Worm (Caenorhabditis elegans) whole organism, late embryonic: Measurements from ENCODE around the gene ztf-8.

ENCODE experiments used
- F13H6.1 ChIP-seq: sonication (generic microtip); optimal IDR thresholded peaks from 2 replicates; lab custom pipeline; 2016; ENCODE audit warnings: missing genetic modification characterization, missing compliant biosample characterization
- K02D7.2 ChIP-seq: sonication (generic microtip); optimal IDR thresholded peaks from 2 replicates; lab custom pipeline; 2017; ENCODE audit warnings: mild to moderate bottlenecking, missing genetic modification characterization, missing compliant biosample characterization
- Y22D7AL.16 ChIP-seq: sonication (generic microtip); optimal IDR thresholded peaks from 2 replicates; lab custom pipeline; 2016; ENCODE audit warnings: missing genetic modification characterization, missing compliant biosample characterization
- ahr-1 ChIP-seq: sonication (generic microtip); optimal IDR thresholded peaks from 2 replicates; lab custom pipeline; 2016; ENCODE audit warnings: missing genetic modification characterization, missing compliant biosample characterization
- ama-1 ChIP-seq: fragments of 150-350 bp; optimal IDR thresholded peaks from 2 replicates; lab custom pipeline; 2014
- ceh-14 ChIP-seq: sonication (generic microtip); optimal IDR thresholded peaks from 2 replicates; lab custom pipeline; 2016; ENCODE audit warnings: missing genotype, missing genetic modification characterization, missing compliant biosample characterization
- ceh-24 ChIP-seq: sonication (generic microtip); optimal IDR thresholded peaks from 2 replicates; lab custom pipeline; 2016; ENCODE audit warnings: mild to moderate bottlenecking, missing genetic modification characterization, missing compliant biosample characterization
- ceh-30 ChIP-seq: fragments of 150-350 bp; optimal IDR thresholded peaks from 2 replicates; lab custom pipeline; 2014; ENCODE audit warnings: missing biosample characterization, missing genetic modification characterization
- ceh-31 ChIP-seq: sonication (generic microtip); optimal IDR thresholded peaks from 2 replicates; lab custom pipeline; 2016; ENCODE audit warnings: missing genetic modification characterization, missing compliant biosample characterization
- ceh-34 ChIP-seq: sonication (generic microtip); optimal IDR thresholded peaks from 2 replicates; lab custom pipeline; 2016; ENCODE audit warnings: mild to moderate bottlenecking, missing genetic modification characterization, missing compliant biosample characterization
- ceh-45 ChIP-seq: fragments of 200-800 bp; sonication (Bioruptor generic); IDR thresholded peaks from 2 replicates; pipeline ENCODE4 v1.3.6; 2022; ENCODE audit warnings: missing genetic modification reagents, missing genetic modification characterization, missing compliant biosample characterization
- ceh-48 ChIP-seq: sonication (generic microtip); optimal IDR thresholded peaks from 2 replicates; lab custom pipeline; 2016; ENCODE audit warnings: missing genetic modification characterization, inconsistent platforms, missing compliant biosample characterization
- ceh-6 ChIP-seq: fragments of 200-800 bp; sonication (Bioruptor generic); optimal IDR thresholded peaks from 2 replicates; lab custom pipeline; 2018; ENCODE audit warnings: mild to moderate bottlenecking, missing genetic modification characterization, missing compliant biosample characterization
- dmd-4 ChIP-seq: sonication (generic microtip); optimal IDR thresholded peaks from 2 replicates; lab custom pipeline; 2016; ENCODE audit warnings: borderline replicate concordance, missing genetic modification characterization, missing compliant biosample characterization
- elt-4 ChIP-seq: sonication (generic microtip); optimal IDR thresholded peaks from 2 replicates; lab custom pipeline; 2016; ENCODE audit warnings: missing genetic modification characterization, missing compliant biosample characterization
- ets-4 ChIP-seq: sonication (generic microtip); optimal IDR thresholded peaks from 2 replicates; lab custom pipeline; 2016; ENCODE audit warnings: missing genetic modification characterization, missing compliant biosample characterization
- eyg-1 ChIP-seq: sonication (generic microtip); optimal IDR thresholded peaks from 2 replicates; lab custom pipeline; 2016; ENCODE audit warnings: missing genotype, missing genetic modification characterization, missing compliant biosample characterization
- hlh-13 ChIP-seq: fragments of 200-800 bp; sonication (Bioruptor generic); optimal IDR thresholded peaks from 2 replicates; lab custom pipeline; 2018; ENCODE audit warnings: mild to moderate bottlenecking, missing genetic modification characterization, missing compliant biosample characterization
- hlh-15 ChIP-seq: sonication (generic microtip); optimal IDR thresholded peaks from 2 replicates; lab custom pipeline; 2016; ENCODE audit warnings: missing genetic modification characterization, missing compliant biosample characterization
- hlh-30 ChIP-seq: sonication (generic microtip); optimal IDR thresholded peaks from 2 replicates; lab custom pipeline; 2017; ENCODE audit warnings: antibody characterized with exemption, missing genetic modification characterization, missing compliant biosample characterization; ENCODE audit not compliant: insufficient read depth
- hlh-6 ChIP-seq: sonication (generic microtip); optimal IDR thresholded peaks from 2 replicates; lab custom pipeline; 2016; ENCODE audit warnings: missing genotype, missing genetic modification characterization, missing compliant biosample characterization
- hlh-8 ChIP-seq: sonication (generic microtip); optimal IDR thresholded peaks from 2 replicates; lab custom pipeline; 2016; ENCODE audit warnings: missing genotype, missing genetic modification characterization, missing compliant biosample characterization
- lin-11 ChIP-seq: fragments of 200-800 bp; sonication (Bioruptor generic); optimal IDR thresholded peaks from 2 replicates; lab custom pipeline; 2018; ENCODE audit warnings: mild to moderate bottlenecking, missing genetic modification characterization, missing compliant biosample characterization
- madf-2 ChIP-seq: sonication (generic microtip); optimal IDR thresholded peaks from 2 replicates; lab custom pipeline; 2017; ENCODE audit warnings: missing genetic modification characterization, missing compliant biosample characterization
- nfya-1 ChIP-seq: sonication (generic microtip); optimal IDR thresholded peaks from 2 replicates; lab custom pipeline; 2017; ENCODE audit warnings: missing genetic modification characterization, mild to moderate bottlenecking, missing compliant biosample characterization, antibody characterized with exemption, moderate library complexity
- nhr-11 ChIP-seq: fragments of 150-350 bp; optimal IDR thresholded peaks from 2 replicates; lab custom pipeline; 2014; ENCODE audit warnings: missing biosample characterization, missing genetic modification characterization
- pag-3 ChIP-seq: sonication (generic microtip); optimal IDR thresholded peaks from 2 replicates; lab custom pipeline; 2016; ENCODE audit warnings: missing compliant biosample characterization, missing genetic modification characterization, borderline replicate concordance
- pat-9 ChIP-seq: fragments of 200-800 bp; sonication (Bioruptor generic); optimal IDR thresholded peaks from 2 replicates; lab custom pipeline; 2018; ENCODE audit warnings: mild to moderate bottlenecking, missing genetic modification characterization, moderate library complexity, missing compliant biosample characterization
- pha-4 ChIP-seq: fragments of 150-350 bp; optimal IDR thresholded peaks from 2 replicates; lab custom pipeline; 2018; ENCODE audit warnings: missing biosample characterization, missing genetic modification reagents, missing genetic modification characterization
- pqm-1 ChIP-seq: sonication (generic microtip); optimal IDR thresholded peaks from 2 replicates; lab custom pipeline; 2016; ENCODE audit warnings: missing genetic modification characterization, missing compliant biosample characterization
- sdc-2 ChIP-seq: sonication (generic microtip); optimal IDR thresholded peaks from 2 replicates; lab custom pipeline; 2016; ENCODE audit warnings: missing genotype, missing genetic modification characterization, missing compliant biosample characterization
- sox-2 ChIP-seq: fragments of 200-800 bp; sonication (Bioruptor generic); IDR thresholded peaks from 2 replicates; pipeline ENCODE4 v1.3.6; 2022; ENCODE audit warnings: missing genetic modification reagents, missing genetic modification characterization, missing compliant biosample characterization
- sox-4 ChIP-seq: sonication (generic microtip); optimal IDR thresholded peaks from 2 replicates; lab custom pipeline; 2017; ENCODE audit warnings: mild to moderate bottlenecking, missing genetic modification characterization, inconsistent platforms, missing compliant biosample characterization
- syd-9 ChIP-seq: sonication (generic microtip); optimal IDR thresholded peaks from 2 replicates; lab custom pipeline; 2016; ENCODE audit warnings: mild to moderate bottlenecking, missing genetic modification characterization, moderate library complexity, missing compliant biosample characterization
- unc-86 ChIP-seq: sonication (generic microtip); optimal IDR thresholded peaks from 2 replicates; lab custom pipeline; 2016; ENCODE audit warnings: missing genetic modification characterization, missing compliant biosample characterization
- zip-5 ChIP-seq: sonication (generic microtip); optimal IDR thresholded peaks from 2 replicates; lab custom pipeline; 2016; ENCODE audit warnings: missing genetic modification characterization, missing compliant biosample characterization
- ztf-16 ChIP-seq: sonication (generic microtip); optimal IDR thresholded peaks from 2 replicates; lab custom pipeline; 2017; ENCODE audit warnings: missing genetic modification characterization, missing compliant biosample characterization

ztf-8 gene

DNA sequence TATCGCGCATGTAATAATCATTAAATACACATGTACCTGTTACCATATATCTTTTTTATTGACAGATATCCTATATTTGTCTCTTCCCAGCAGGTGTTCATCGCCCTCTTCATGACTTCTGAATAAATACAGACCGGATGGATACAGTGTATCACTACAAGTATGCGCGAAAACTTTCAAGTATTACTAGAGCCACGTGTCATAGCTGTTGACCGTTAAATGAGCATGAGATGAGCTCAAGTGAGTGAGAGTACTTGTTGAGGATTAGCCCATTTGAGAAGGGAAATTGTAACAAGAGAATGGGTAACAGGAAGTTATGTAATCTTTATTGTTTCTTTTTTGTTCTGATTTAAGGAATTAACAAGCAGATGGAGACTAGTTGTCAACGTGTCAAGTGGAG lies 28.2 kb downstream of the ztf-8 start:
- TF ChIP-seq dmd-4 (tag; lab: Kevin White, UChicago) (no peak), sox-2 (GFP tag; lab: Robert Waterston, UW) (no peak), nhr-11 (tag; lab: Kevin White, UChicago) (no peak), eyg-1 (tag; lab: Kevin White, UChicago) (no peak), hlh-15 (no peak), syd-9 (tag; lab: Kevin White, UChicago) (no peak), ceh-34 (tag; lab: Kevin White, UChicago) (no peak)

ce11 chrIII:5244539-5244938 lies 28.7 kb downstream of the ztf-8 start, which contains the start of gene cnd-1:
Gene cnd-1 (minus strand): TSS chrIII:5244639.
- TF ChIP-seq hlh-8 (no peak), hlh-30 (tag; lab: Kevin White, UChicago) (no peak), hlh-13 (GFP tag; lab: Kevin White, UChicago) (no peak), madf-2 (tag; lab: Kevin White, UChicago) (no peak), ceh-24 (tag; lab: Kevin White, UChicago) (no peak), pha-4 (tag; lab: Kevin White, UChicago) (no peak), pqm-1 (no peak), pat-9 (no peak), elt-4 (tag; lab: Kevin White, UChicago) (no peak), zip-5 (tag; lab: Kevin White, UChicago) (no peak), K02D7.2 (tag; lab: Kevin White, UChicago) (no peak), sox-4 (tag; lab: Kevin White, UChicago) (no peak), ahr-1 (tag; lab: Kevin White, UChicago) (no peak), ceh-30 (tag; lab: Kevin White, UChicago) (no peak), lin-11 (tag; lab: Kevin White, UChicago) (no peak), ceh-31 (tag; lab: Kevin White, UChicago) (no peak)

DNA sequence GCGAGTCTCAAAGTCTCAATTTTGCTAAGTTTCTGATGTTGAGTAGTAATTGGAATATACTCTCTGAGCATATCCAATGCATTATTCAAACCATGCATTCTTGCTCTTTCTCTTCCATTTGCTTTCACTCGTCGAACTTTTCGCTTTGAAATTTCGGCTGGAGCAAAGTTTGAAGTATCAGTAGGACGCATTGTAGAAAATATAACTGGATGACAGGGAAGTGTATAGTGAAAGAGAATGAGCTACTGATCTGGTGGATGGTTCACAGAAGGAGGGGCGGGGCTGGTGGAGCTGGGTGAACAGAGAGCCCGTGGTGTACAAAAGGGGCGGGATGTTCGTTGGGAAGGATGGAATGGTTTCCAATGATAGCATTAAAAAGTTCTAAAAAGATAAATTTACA lies 31.4 kb downstream of the ztf-8 start:
- TF ChIP-seq ztf-16 = no peak
- TF ChIP-seq F13H6.1 (tag; lab: Kevin White, UChicago) = no peak
- TF ChIP-seq pqm-1 = no peak
- no peak for TF ChIP-seq ceh-45
- no peak for TF ChIP-seq syd-9 (tag; lab: Kevin White, UChicago)
- no peak for TF ChIP-seq ets-4
- TF ChIP-seq hlh-13 (GFP tag; lab: Kevin White, UChicago) = no peak
- TF ChIP-seq ceh-34 (tag; lab: Kevin White, UChicago) = no peak
- TF ChIP-seq eyg-1 (tag; lab: Kevin White, UChicago) = no peak
- TF ChIP-seq hlh-15 = no peak
- TF ChIP-seq ceh-24 (tag; lab: Kevin White, UChicago) = no peak
- TF ChIP-seq nfya-1 (tag; lab: Kevin White, UChicago) = no peak

- no peak for TF ChIP-seq unc-86
- TF ChIP-seq ama-1 = no peak
- no peak for TF ChIP-seq nfya-1 (tag; lab: Kevin White, UChicago)
- TF ChIP-seq ceh-6 (GFP tag; lab: Kevin White, UChicago) = no peak
- no peak for TF ChIP-seq pag-3
- no peak for TF ChIP-seq Y22D7AL.16 (tag; lab: Kevin White, UChicago)
- TF ChIP-seq ceh-48 (tag; lab: Kevin White, UChicago) = no peak
- no peak for TF ChIP-seq hlh-6 (tag; lab: Kevin White, UChicago)
- TF ChIP-seq ceh-14 = no peak
- TF ChIP-seq zip-5 (tag; lab: Kevin White, UChicago) = no peak
- TF ChIP-seq sdc-2 (tag; lab: Kevin White, UChicago) = no peak
Observed at ce11 chrIII:5236104-5236503, 37.2 kb downstream of the ztf-8 start, which contains the start of gene prx-10. Gene prx-10 (plus strand): TSS chrIII:5236404.
